Worm (Caenorhabditis elegans): ENCODE results near the gene srx-22.

Gene srx-22

ce11 chrV:727484-728351 is 48.0 kb downstream of the srx-22 start, which contains the start of the genes icl-1 and srh-2 (continued):
- peak; percentile 87 for TF ChIP-seq Y53G8AR.9 (GFP tag; conservative IDR thresholded peaks at IDR 0.05)
- no peak for TF ChIP-seq ceh-40 (GFP tag; IDR thresholded peaks at IDR 0.05)
- no peak for TF ChIP-seq bed-2 (GFP tag; IDR thresholded peaks at IDR 0.05)
- TF ChIP-seq F55B11.4 (tag; optimal IDR thresholded peaks at IDR 0.05; ENCODE audit: borderline replicate concordance, insufficient read depth): no peak
- no peak for TF ChIP-seq let-607 (tag; optimal IDR thresholded peaks at IDR 0.05)
- TF ChIP-seq T07F8.4 (tag; optimal IDR thresholded peaks at IDR 0.05): no peak
- no peak for TF ChIP-seq ekl-4 (GFP tag; IDR thresholded peaks at IDR 0.05)
- TF ChIP-seq tbx-9 (tag; optimal IDR thresholded peaks at IDR 0.05; ENCODE audit: borderline replicate concordance): no peak
- no peak for TF ChIP-seq nfya-2 (GFP tag; IDR thresholded peaks at IDR 0.05)
- no peak for TF ChIP-seq lsy-27 (tag; optimal IDR thresholded peaks at IDR 0.05; ENCODE audit: borderline replicate concordance, insufficient read depth)
- TF ChIP-seq lin-35 (GFP tag; optimal IDR thresholded peaks at IDR 0.05): no peak
- peak; percentile 68 for TF ChIP-seq dpff-1 (tag; optimal IDR thresholded peaks at IDR 0.05)
- TF ChIP-seq lsl-1 (GFP tag; optimal IDR thresholded peaks at IDR 0.05): no peak
- no peak for TF ChIP-seq akir-1 (GFP tag; optimal IDR thresholded peaks at IDR 0.05)
- no peak for TF ChIP-seq F57A8.1 (GFP tag; optimal IDR thresholded peaks at IDR 0.05)
- TF ChIP-seq ceh-100 (GFP tag; IDR thresholded peaks at IDR 0.05): no peak
- TF ChIP-seq nhr-90 (tag; optimal IDR thresholded peaks at IDR 0.05): no peak
- peak; percentile 72 for TF ChIP-seq ztf-26 (tag; optimal IDR thresholded peaks at IDR 0.05)
- TF ChIP-seq ceh-58 (GFP tag; IDR thresholded peaks at IDR 0.05): no peak
- peak; percentile 64 for TF ChIP-seq dox-1 (GFP tag; IDR thresholded peaks at IDR 0.05)
- no peak for TF ChIP-seq madf-6 (GFP tag; IDR thresholded peaks at IDR 0.05)
- peak; percentile 11; the same call in 1 of the 2 replicates for TF ChIP-seq Y95B8A.8 (GFP tag; IDR thresholded peaks at IDR 0.05)
- no peak for TF ChIP-seq fkh-3 (tag; optimal IDR thresholded peaks at IDR 0.05)
- 0 out of 2 replicates have a peak, but pooled peaks have one; percentile 23 for TF ChIP-seq let-526 (GFP tag; IDR thresholded peaks at IDR 0.05)
- no peak for TF ChIP-seq mes-4 (tag; optimal IDR thresholded peaks at IDR 0.05)
- TF ChIP-seq nfyb-1 (GFP tag; IDR thresholded peaks at IDR 0.05): peak; percentile 68
- no peak for TF ChIP-seq unc-62 (GFP tag; optimal IDR thresholded peaks at IDR 0.05)
- TF ChIP-seq efl-1 (GFP tag; optimal IDR thresholded peaks at IDR 0.05): no peak
- TF ChIP-seq ZK185.1 (tag; optimal IDR thresholded peaks at IDR 0.05; ENCODE audit: poor library complexity, severe bottlenecking): peak; percentile 27
- TF ChIP-seq hsf-1 (GFP tag; IDR thresholded peaks at IDR 0.05): no peak; the same call in 1 of the 2 replicates
- no peak for TF ChIP-seq T26A5.8 (tag; optimal IDR thresholded peaks at IDR 0.05)
- no peak for TF ChIP-seq nhr-27 (tag; optimal IDR thresholded peaks at IDR 0.05)
- TF ChIP-seq rec-8 (tag; optimal IDR thresholded peaks at IDR 0.05): peak in 1 of 2 experiments; percentile 41
- TF ChIP-seq ccch-3 (GFP tag; optimal IDR thresholded peaks at IDR 0.05): no peak

- TF ChIP-seq Y53G8AR.9 (GFP tag; conservative IDR thresholded peaks at IDR 0.05) (no peak), tlf-1 (GFP tag; optimal IDR thresholded peaks at IDR 0.05) (peak; percentile 54), K12H6.12 (tag; optimal IDR thresholded peaks at IDR 0.05) (peak; percentile 32), nhr-120 (GFP tag; IDR thresholded peaks at IDR 0.05) (no peak), akir-1 (GFP tag; optimal IDR thresholded peaks at IDR 0.05) (no peak), attf-5 (GFP tag; optimal IDR thresholded peaks at IDR 0.05) (peak; percentile 22), nhr-80 (tag; optimal IDR thresholded peaks at IDR 0.05) (peak; percentile 23), attf-3 (GFP tag; conservative IDR thresholded peaks at IDR 0.05) (no peak), ztf-26 (tag; optimal IDR thresholded peaks at IDR 0.05) (peak; percentile 16), let-607 (tag; optimal IDR thresholded peaks at IDR 0.05) (peak in 1 of 2 experiments; percentile 18), Y79H2A.3 (GFP tag; conservative IDR thresholded peaks at IDR 0.05) (no peak), attf-6 (GFP tag; IDR thresholded peaks at IDR 0.05) (no peak), F57A8.1 (GFP tag; optimal IDR thresholded peaks at IDR 0.05) (no peak), cebp-1 (GFP tag; IDR thresholded peaks at IDR 0.05) (no peak), cebp-1 (tag; optimal IDR thresholded peaks at IDR 0.05) (peak; percentile 44), hlh-26 (GFP tag; conservative IDR thresholded peaks at IDR 0.05) (no peak), B0035.1 (tag; optimal IDR thresholded peaks at IDR 0.05) (no peak)
Observed at ce11 chrV:728822-729493, 49.2 kb downstream of the srx-22 start.
